Fruit fly (Drosophila melanogaster) whole organism, pupa: ENCODE measurements around the gene Bace.
A peak's percentile ranks its signal among the peaks of the same experiment; 100 is the strongest.

Experiments
- CG10348 ChIP-seq: fragments of 200-800 bp; sonication (Bioruptor generic); IDR thresholded peaks from 2 replicates; pipeline ENCODE4 v1.3.6; 2022; ENCODE audit warnings: missing biosample characterization, missing genetic modification characterization
- CG12605 ChIP-seq: fragments of 200-800 bp; sonication (Bioruptor generic); IDR thresholded peaks from 2 replicates; pipeline ENCODE4 v1.3.6; 2022; ENCODE audit warnings: missing biosample characterization, missing genetic modification characterization
- CG13204 ChIP-seq: fragments of 200-800 bp; sonication (Bioruptor generic); optimal IDR thresholded peaks from 2 replicates; lab custom pipeline; 2018; ENCODE audit warnings: missing biosample characterization, mild to moderate bottlenecking, missing genetic modification characterization, moderate library complexity
- CG14655 ChIP-seq: fragments of 200-800 bp; sonication (Bioruptor generic); optimal IDR thresholded peaks from 3 replicates; lab custom pipeline; 2017; ENCODE audit warnings: mild to moderate bottlenecking, missing biosample characterization, missing genetic modification reagents, missing genetic modification characterization
- CG15710 ChIP-seq: fragments of 200-800 bp; sonication (Bioruptor generic); optimal IDR thresholded peaks from 2 replicates; lab custom pipeline; 2018; ENCODE audit warnings: missing biosample characterization, mild to moderate bottlenecking, missing genetic modification characterization, moderate library complexity
- CG17806 ChIP-seq: fragments of 200-800 bp; sonication (Bioruptor generic); optimal IDR thresholded peaks from 2 replicates; lab custom pipeline; 2018; ENCODE audit warnings: missing biosample characterization, mild to moderate bottlenecking, missing genetic modification characterization, moderate library complexity
- CG32121 ChIP-seq: fragments of 200-800 bp; sonication (Bioruptor generic); IDR thresholded peaks from 2 replicates; pipeline ENCODE4 v1.3.6; 2022; ENCODE audit warnings: missing biosample characterization, missing genetic modification characterization
- CG34367 ChIP-seq: fragments of 200-800 bp; sonication (Bioruptor generic); optimal IDR thresholded peaks from 2 replicates; lab custom pipeline; 2018; ENCODE audit warnings: missing biosample characterization, mild to moderate bottlenecking, missing genetic modification characterization
- CG4496 ChIP-seq: fragments of 200-800 bp; sonication (Bioruptor generic); IDR thresholded peaks from 3 replicates; pipeline ENCODE4 v1.3.6; 2022; ENCODE audit warnings: missing biosample characterization, missing genetic modification characterization
- CG8159 ChIP-seq: fragments of 200-800 bp; sonication (Bioruptor generic); optimal IDR thresholded peaks from 3 replicates; lab custom pipeline; 2018; ENCODE audit warnings: missing biosample characterization, mild to moderate bottlenecking, missing genetic modification characterization, moderate library complexity
- CG8301 ChIP-seq: fragments of 200-800 bp; sonication (Bioruptor generic); optimal IDR thresholded peaks from 2 replicates; lab custom pipeline; 2018; ENCODE audit warnings: missing biosample characterization, mild to moderate bottlenecking, missing genetic modification characterization
- CG9948 ChIP-seq: fragments of 200-800 bp; sonication (Bioruptor generic); optimal IDR thresholded peaks from 2 replicates; lab custom pipeline; 2018; ENCODE audit warnings: missing biosample characterization, mild to moderate bottlenecking, missing genetic modification characterization, moderate library complexity
- D1 ChIP-seq: fragments of 200-800 bp; sonication (Bioruptor generic); optimal IDR thresholded peaks from 2 replicates; lab custom pipeline; 2018; ENCODE audit warnings: missing biosample characterization, mild to moderate bottlenecking, missing genetic modification characterization, moderate library complexity
- EcR ChIP-seq: fragments of 200-800 bp; sonication (Bioruptor generic); optimal IDR thresholded peaks from 3 replicates; lab custom pipeline; 2019; ENCODE audit warnings: missing biosample characterization, missing genetic modification characterization, mild to moderate bottlenecking, moderate library complexity, missing genetic modification reagents
- Ets98B ChIP-seq: fragments of 200-800 bp; sonication (Bioruptor generic); IDR thresholded peaks from 2 replicates; pipeline ENCODE4 v1.3.6; 2022; ENCODE audit warnings: missing biosample characterization, missing genetic modification characterization
- Pif1A ChIP-seq: fragments of 200-800 bp; sonication (Bioruptor generic); optimal IDR thresholded peaks from 3 replicates; lab custom pipeline; 2016; ENCODE audit warnings: missing biosample characterization, missing genetic modification characterization
- Pif1B ChIP-seq: fragments of 200-800 bp; sonication (Bioruptor generic); optimal IDR thresholded peaks from 3 replicates; lab custom pipeline; 2016; ENCODE audit warnings: missing biosample characterization, missing genetic modification characterization
- Snoo ChIP-seq: fragments of 200-800 bp; sonication (Bioruptor generic); optimal IDR thresholded peaks from 3 replicates; lab custom pipeline; 2017; ENCODE audit warnings: missing biosample characterization, mild to moderate bottlenecking, missing genetic modification characterization, inconsistent platforms
- fd96Ca ChIP-seq: fragments of 200-800 bp; sonication (Bioruptor generic); IDR thresholded peaks from 3 replicates; pipeline ENCODE4 v1.3.6; 2022; ENCODE audit warnings: missing biosample characterization, missing genetic modification characterization
- gl ChIP-seq: fragments of 200-800 bp; sonication (Bioruptor generic); optimal IDR thresholded peaks from 2 replicates; lab custom pipeline; 2018; ENCODE audit warnings: missing biosample characterization, mild to moderate bottlenecking, missing genetic modification characterization
- rn ChIP-seq: fragments of 200-800 bp; sonication (Bioruptor generic); IDR thresholded peaks from 2 replicates; pipeline ENCODE4 v1.3.6; 2022; ENCODE audit warnings: missing biosample characterization, missing genetic modification characterization

The Bace gene

dm6 chr2L:8541469-8542233 lies 45.5 kb upstream of the Bace start, which contains the start of gene Sema1a:
Gene Sema1a (plus strand): TSS chr2L:8542147.
- TF ChIP-seq CG17806 (tag; lab: Kevin White, UChicago): peak; percentile 26
- TF ChIP-seq CG9948 (tag; lab: Kevin White, UChicago): peak; percentile 39
- TF ChIP-seq rn (GFP tag; lab: Robert Waterston, UW): no peak
- peak; percentile 74 for TF ChIP-seq CG12605 (GFP tag; lab: Robert Waterston, UW)
- peak; percentile 44 for TF ChIP-seq CG14655 (GFP tag; lab: Kevin White, UChicago)
- TF ChIP-seq CG34367: peak; percentile 49
- peak; percentile 71 for TF ChIP-seq Snoo
- TF ChIP-seq D1 (tag; lab: Kevin White, UChicago): peak; percentile 44
- peak; percentile 19 for TF ChIP-seq Pif1A
- TF ChIP-seq CG10348 (GFP tag; lab: Robert Waterston, UW): no peak
- peak; percentile 51 for TF ChIP-seq CG8301 (tag; lab: Kevin White, UChicago)
- TF ChIP-seq CG4496: peak; percentile 74; the same call in 2 of the 3 replicates
- no peak for TF ChIP-seq EcR (GFP tag; lab: Kevin White, UChicago)
- TF ChIP-seq Ets98B: peak; percentile 71
- peak; percentile 24 for TF ChIP-seq Pif1B (GFP tag; lab: Kevin White, UChicago)
- TF ChIP-seq CG32121 (GFP tag; lab: Robert Waterston, UW): peak; percentile 56; the same call in 1 of the 2 replicates
- TF ChIP-seq CG8159: peak; percentile 53
- TF ChIP-seq fd96Ca (GFP tag; lab: Robert Waterston, UW): no peak
- TF ChIP-seq gl (tag; lab: Kevin White, UChicago): no peak
- no peak for TF ChIP-seq CG13204 (GFP tag; lab: Kevin White, UChicago)
- peak; percentile 9 for TF ChIP-seq CG15710 (tag; lab: Kevin White, UChicago)

- TF ChIP-seq CG13204 (GFP tag; lab: Kevin White, UChicago) (no peak), Snoo (no peak), Pif1A (no peak), gl (tag; lab: Kevin White, UChicago) (no peak), CG17806 (tag; lab: Kevin White, UChicago) (no peak), CG34367 (no peak), CG10348 (GFP tag; lab: Robert Waterston, UW) (no peak), EcR (GFP tag; lab: Kevin White, UChicago) (no peak), CG8301 (tag; lab: Kevin White, UChicago) (no peak), fd96Ca (GFP tag; lab: Robert Waterston, UW) (no peak), CG15710 (tag; lab: Kevin White, UChicago) (no peak)
Observed at dm6 chr2L:8538449-8539050, 42.4 kb upstream of the Bace start.

dm6 chr2L:8535394-8536176 lies 39.5 kb upstream of the Bace start:
- TF ChIP-seq CG13204 (GFP tag; lab: Kevin White, UChicago): peak; percentile 69
- TF ChIP-seq CG15710 (tag; lab: Kevin White, UChicago): peak; percentile 93
- TF ChIP-seq CG9948 (tag; lab: Kevin White, UChicago): peak; percentile 97
- TF ChIP-seq Snoo: peak; percentile 90
- 0 out of 2 replicates have a peak, but pooled peaks have one; percentile 7 for TF ChIP-seq CG10348 (GFP tag; lab: Robert Waterston, UW)
- TF ChIP-seq fd96Ca (GFP tag; lab: Robert Waterston, UW): peak; percentile 64
- TF ChIP-seq CG17806 (tag; lab: Kevin White, UChicago): peak; percentile 92
- TF ChIP-seq CG14655 (GFP tag; lab: Kevin White, UChicago): peak; percentile 96
- TF ChIP-seq Ets98B: peak; percentile 71
- peak; percentile 41; the same call in 1 of the 2 replicates for TF ChIP-seq CG12605 (GFP tag; lab: Robert Waterston, UW)
- TF ChIP-seq CG8159: peak; percentile 96
- peak; percentile 83 for TF ChIP-seq CG34367
- TF ChIP-seq CG32121 (GFP tag; lab: Robert Waterston, UW): peak; percentile 61
- TF ChIP-seq Pif1A: peak; percentile 76
- TF ChIP-seq D1 (tag; lab: Kevin White, UChicago): peak; percentile 94
- TF ChIP-seq CG8301 (tag; lab: Kevin White, UChicago): peak; percentile 84
- peak; percentile 50 for TF ChIP-seq gl (tag; lab: Kevin White, UChicago)
- peak; percentile 72 for TF ChIP-seq CG4496
- TF ChIP-seq EcR (GFP tag; lab: Kevin White, UChicago): no peak
- TF ChIP-seq rn (GFP tag; lab: Robert Waterston, UW): peak; percentile 54; the same call in 1 of the 2 replicates
- peak; percentile 85 for TF ChIP-seq Pif1B (GFP tag; lab: Kevin White, UChicago)
- TF ChIP-seq, all 21 proteins: peak for 20

dm6 chr2L:8534515-8535295 lies 38.6 kb upstream of the Bace start:
- TF ChIP-seq Ets98B (peak; percentile 96), CG34367 (peak; percentile 97), CG13204 (GFP tag; lab: Kevin White, UChicago) (peak; percentile 91), rn (GFP tag; lab: Robert Waterston, UW) (peak; percentile 96), D1 (tag; lab: Kevin White, UChicago) (peak; percentile 98), CG8301 (tag; lab: Kevin White, UChicago) (peak; percentile 99), CG8159 (peak; percentile 97), CG32121 (GFP tag; lab: Robert Waterston, UW) (peak; percentile 98), fd96Ca (GFP tag; lab: Robert Waterston, UW) (peak; percentile 98), CG4496 (peak; percentile 96), Pif1A (peak; percentile 98), CG12605 (GFP tag; lab: Robert Waterston, UW) (peak; percentile 95), CG9948 (tag; lab: Kevin White, UChicago) (peak; percentile 99), EcR (GFP tag; lab: Kevin White, UChicago) (peak; percentile 88), Snoo (peak; percentile 98), CG15710 (tag; lab: Kevin White, UChicago) (peak; percentile 97), gl (tag; lab: Kevin White, UChicago) (peak; percentile 94), Pif1B (GFP tag; lab: Kevin White, UChicago) (peak; percentile 98), CG17806 (tag; lab: Kevin White, UChicago) (peak; percentile 97), CG14655 (GFP tag; lab: Kevin White, UChicago) (peak; percentile 98), CG10348 (GFP tag; lab: Robert Waterston, UW) (peak; percentile 91)
